Worm (Caenorhabditis elegans) whole organism, L4/young adult: ENCODE measurements around the gene F54D8.6.

Experiments used
- W03F9.2 ChIP-seq: fragments of 150-350 bp; optimal IDR thresholded peaks from 2 replicates; lab custom pipeline; 2014; ENCODE audit warnings: missing biosample characterization, missing genetic modification characterization
- him-1 ChIP-seq: sonication (generic microtip); optimal IDR thresholded peaks from 2 replicates; lab custom pipeline; 2016; ENCODE audit warnings: missing genotype, missing genetic modification reagents, missing genetic modification characterization, missing compliant biosample characterization

- TF ChIP-seq him-1 (no peak), W03F9.2 (no peak)
These were observed 26.5 kb downstream of the F54D8.6 start for ce11 chrIII:5129261-5129660.
